Worm (Caenorhabditis elegans) whole organism, early embryonic: ENCODE data around the gene comt-2.

Source experiments
- F13C5.2 ChIP-seq: sonication (generic microtip); optimal IDR thresholded peaks from 2 replicates; lab custom pipeline; 2017; ENCODE audit warnings: mild to moderate bottlenecking, missing genetic modification characterization, inconsistent platforms, missing compliant biosample characterization
- ama-1 ChIP-seq: fragments of 150-350 bp; optimal IDR thresholded peaks from 2 replicates; lab custom pipeline; 2014
- flt-1 ChIP-seq: fragments of 200-800 bp; sonication (Bioruptor generic); IDR thresholded peaks from 2 replicates; pipeline ENCODE4 v1.3.6; 2022; ENCODE audit warnings: missing genetic modification characterization, missing compliant biosample characterization
- hmbx-1 ChIP-seq: sonication (generic microtip); optimal IDR thresholded peaks from 2 replicates; lab custom pipeline; 2016; ENCODE audit warnings: mild to moderate bottlenecking, missing genetic modification characterization, missing compliant biosample characterization
- scrt-1 ChIP-seq: fragments of 200-800 bp; sonication (Bioruptor generic); IDR thresholded peaks from 2 replicates; pipeline ENCODE4 v1.3.6; 2022; ENCODE audit warnings: missing genetic modification characterization, missing compliant biosample characterization
- tra-4 ChIP-seq: sonication (generic microtip); optimal IDR thresholded peaks from 2 replicates; lab custom pipeline; 2017; ENCODE audit warnings: missing genetic modification characterization, missing compliant biosample characterization

DNA sequence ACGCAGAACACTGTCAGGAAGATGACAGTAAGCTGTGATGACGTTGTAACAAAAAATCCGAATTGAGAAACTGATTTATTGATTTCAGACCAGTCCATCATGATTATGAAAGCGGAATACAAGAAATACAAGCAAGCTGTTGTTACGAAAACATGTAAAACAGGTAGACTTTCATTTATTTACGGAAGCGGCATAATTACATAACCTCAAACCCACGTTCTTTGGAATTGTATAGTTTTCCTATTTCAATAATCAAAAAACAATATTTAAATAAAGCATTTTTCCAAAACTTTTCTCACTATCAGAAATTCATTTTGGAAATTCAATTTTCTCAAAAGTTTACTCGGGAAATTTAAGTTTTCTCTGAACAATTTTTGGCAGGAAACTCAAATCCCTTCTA, 35.6 kb downstream of the comt-2 start, which contains the start of gene str-15:
- TF ChIP-seq scrt-1 (GFP tag; lab: Robert Waterston, UW) (no peak), ama-1 (lab: Kevin White, UChicago) (no peak), flt-1 (no peak), tra-4 (no peak), hmbx-1 (tag; lab: Kevin White, UChicago) (no peak), F13C5.2 (tag; lab: Kevin White, UChicago) (no peak)
